Worm (Caenorhabditis elegans) whole organism, young adult: ENCODE measurements around the gene srsx-16.

Source experiments
- ama-1 ChIP-seq, 3 experiments: fragments of 150-350 bp in 1 of 3; sonication (generic microtip) in 2 of 3; optimal IDR thresholded peaks; 2 replicates each; lab custom pipeline; 2014 to 2018; ENCODE audit warnings: missing biosample characterization in 2 of 3, missing genetic modification characterization in 2 of 3, missing genetic modification reagents in 2 of 3
- athp-1 ChIP-seq: sonication (generic microtip); optimal IDR thresholded peaks from 2 replicates; lab custom pipeline; 2017; ENCODE audit warnings: mild to moderate bottlenecking, missing genetic modification characterization, missing compliant biosample characterization
- ceh-100 ChIP-seq: fragments of 200-800 bp; sonication (Bioruptor generic); IDR thresholded peaks from 2 replicates; pipeline ENCODE4 v1.3.6; 2022; ENCODE audit warnings: missing genetic modification reagents, missing genetic modification characterization, missing compliant biosample characterization
- lin-40 ChIP-seq: sonication (generic microtip); optimal IDR thresholded peaks from 2 replicates; lab custom pipeline; 2016; ENCODE audit warnings: missing genetic modification characterization, mild to moderate bottlenecking, missing compliant biosample characterization, missing genotype, missing genetic modification reagents
- zfh-2 ChIP-seq: fragments of 200-800 bp; sonication (Bioruptor generic); conservative IDR thresholded peaks from 2 replicates; pipeline ENCODE4 v1.3.6; 2022; ENCODE audit warnings: missing genetic modification reagents, missing genetic modification characterization, missing compliant biosample characterization

ce11 chrIV:5591134-5591533 lies 28.4 kb downstream of the srsx-16 start:
- no peak for TF ChIP-seq zfh-2 (GFP tag; lab: Robert Waterston, UW)
- TF ChIP-seq ceh-100 (GFP tag; lab: Robert Waterston, UW) = no peak
- peak; percentile 90 for TF ChIP-seq lin-40 (tag; lab: Kevin White, UChicago)
- TF ChIP-seq athp-1 (tag; lab: Kevin White, UChicago) = no peak
- no peak for TF ChIP-seq ama-1 (optimal IDR thresholded peaks at IDR 0.05; lab: Kevin White, UChicago)
- no peak for TF ChIP-seq ama-1 (GFP tag; optimal IDR thresholded peaks at IDR 0.05; lab: Kevin White, UChicago)
